Worm (Caenorhabditis elegans) whole organism, midembryonic: ENCODE data around the gene K03H1.12.

Experiments
- T22C8.4 ChIP-seq: fragments of 200-800 bp; sonication (Bioruptor generic); IDR thresholded peaks from 2 replicates; pipeline ENCODE4 v1.3.6; 2022; ENCODE audit warnings: missing genetic modification characterization, missing compliant biosample characterization
- cog-1 ChIP-seq: sonication (generic microtip); optimal IDR thresholded peaks from 2 replicates; lab custom pipeline; 2016; ENCODE audit warnings: missing genetic modification characterization, missing compliant biosample characterization
- flt-1 ChIP-seq: fragments of 200-800 bp; sonication (Bioruptor generic); IDR thresholded peaks from 2 replicates; pipeline ENCODE4 v1.3.6; 2022; ENCODE audit warnings: missing genetic modification characterization, missing compliant biosample characterization
- ref-1 ChIP-seq: fragments of 200-800 bp; sonication (Bioruptor generic); conservative IDR thresholded peaks from 2 replicates; pipeline ENCODE4 v1.3.6; 2022; ENCODE audit warnings: missing genetic modification reagents, missing genetic modification characterization, missing compliant biosample characterization
- ztf-23 ChIP-seq: fragments of 200-800 bp; sonication (Bioruptor generic); IDR thresholded peaks from 2 replicates; pipeline ENCODE4 v1.3.6; 2022; ENCODE audit warnings: missing genetic modification reagents, missing genetic modification characterization, missing compliant biosample characterization
- ztf-29 ChIP-seq: fragments of 200-800 bp; sonication (Bioruptor generic); IDR thresholded peaks from 2 replicates; pipeline ENCODE4 v1.3.6; 2022; ENCODE audit warnings: missing genetic modification reagents, missing genetic modification characterization, missing compliant biosample characterization

K03H1.12 gene

ce11 chrIII:9991324-9991723 lies 49.9 kb downstream of the K03H1.12 start:
- TF ChIP-seq cog-1 (no peak), ztf-29 (GFP tag; lab: Robert Waterston, UW) (no peak), T22C8.4 (GFP tag; lab: Robert Waterston, UW) (no peak), flt-1 (GFP tag; lab: Robert Waterston, UW) (no peak), ref-1 (GFP tag; lab: Robert Waterston, UW) (no peak), ztf-23 (GFP tag; lab: Robert Waterston, UW) (no peak)
